Fruit fly (Drosophila melanogaster) whole organism, embryonic: ENCODE data around the gene CG10562.

ENCODE experiments used
- CG10267 ChIP-seq: fragments of 200-800 bp; sonication (Bioruptor generic); optimal IDR thresholded peaks from 2 replicates; lab custom pipeline; 2018; ENCODE audit warnings: missing biosample characterization, mild to moderate bottlenecking, missing genetic modification characterization, moderate library complexity
- CG12236 ChIP-seq: fragments of 200-800 bp; sonication (Bioruptor generic); optimal IDR thresholded peaks from 2 replicates; lab custom pipeline; 2016; ENCODE audit warnings: missing biosample characterization, missing genetic modification characterization
- CG12769 ChIP-seq: fragments of 200-800 bp; sonication (Bioruptor generic); optimal IDR thresholded peaks from 2 replicates; lab custom pipeline; 2019; ENCODE audit warnings: missing biosample characterization, mild to moderate bottlenecking, missing genetic modification characterization, moderate library complexity
- CG12942 ChIP-seq: fragments of 200-800 bp; sonication (Bioruptor generic); optimal IDR thresholded peaks from 3 replicates; lab custom pipeline; 2016; ENCODE audit warnings: missing biosample characterization, missing genetic modification characterization
- CG13287 ChIP-seq: fragments of 200-800 bp; sonication (Bioruptor generic); IDR thresholded peaks from 2 replicates; pipeline ENCODE4 v1.3.6; 2022; ENCODE audit warnings: missing biosample characterization, missing genetic modification characterization; ENCODE audit not compliant: partially characterized antibody
- CG14050 ChIP-seq: fragments of 200-800 bp; sonication (Bioruptor generic); IDR thresholded peaks from 3 replicates; pipeline ENCODE4 v1.3.6; 2022; ENCODE audit warnings: missing biosample characterization, missing genetic modification characterization
- CG14965 ChIP-seq: fragments of 200-800 bp; sonication (Bioruptor generic); optimal IDR thresholded peaks from 2 replicates; lab custom pipeline; 2016; ENCODE audit warnings: missing biosample characterization, missing genetic modification characterization, borderline replicate concordance
- CG1603 ChIP-seq: fragments of 200-800 bp; sonication (Bioruptor generic); optimal IDR thresholded peaks from 2 replicates; lab custom pipeline; 2019; ENCODE audit warnings: missing biosample characterization, mild to moderate bottlenecking, missing genetic modification characterization, moderate library complexity
- CG16779 ChIP-seq: fragments of 200-800 bp; sonication (Bioruptor generic); IDR thresholded peaks from 2 replicates; pipeline ENCODE4 v1.3.6; 2022; ENCODE audit warnings: missing biosample characterization, missing genetic modification characterization
- CG17612 ChIP-seq: fragments of 200-800 bp; sonication (Bioruptor generic); IDR thresholded peaks from 2 replicates; pipeline ENCODE4 v1.3.6; 2022; ENCODE audit warnings: missing biosample characterization, missing genetic modification characterization
- CG34376 ChIP-seq: fragments of 200-800 bp; sonication (Bioruptor generic); optimal IDR thresholded peaks from 2 replicates; lab custom pipeline; 2018; ENCODE audit warnings: missing biosample characterization, mild to moderate bottlenecking, missing genetic modification characterization
- CG4424 ChIP-seq: fragments of 200-800 bp; sonication (Bioruptor generic); optimal IDR thresholded peaks from 3 replicates; lab custom pipeline; 2016; ENCODE audit warnings: missing biosample characterization, missing genetic modification characterization
- CG6175 ChIP-seq: fragments of 200-800 bp; sonication (Bioruptor generic); IDR thresholded peaks from 3 replicates; pipeline ENCODE4 v1.3.6; 2022; ENCODE audit warnings: missing biosample characterization, missing genetic modification characterization
- CG6683 ChIP-seq: fragments of 200-800 bp; sonication (Bioruptor generic); optimal IDR thresholded peaks from 2 replicates; lab custom pipeline; 2017; ENCODE audit warnings: missing biosample characterization, mild to moderate bottlenecking, missing genetic modification characterization, missing genetic modification reagents
- CG6813 ChIP-seq: fragments of 200-800 bp; sonication (Bioruptor generic); optimal IDR thresholded peaks from 2 replicates; lab custom pipeline; 2017; ENCODE audit warnings: missing biosample characterization, missing genetic modification characterization, mild to moderate bottlenecking, moderate library complexity, missing genetic modification reagents
- CG8290 ChIP-seq, 3 experiments: fragments of 200-800 bp; sonication (Bioruptor generic); optimal IDR thresholded peaks; 2 replicates each; lab custom pipeline; 2016 to 2019; ENCODE audit warnings: missing biosample characterization in 3 of 3, missing genetic modification characterization in 3 of 3, mild to moderate bottlenecking in 2 of 3, moderate library complexity in 1 of 3
- CTCF ChIP-seq: fragments of 200-800 bp; sonication (Bioruptor generic); optimal IDR thresholded peaks from 2 replicates; lab custom pipeline; 2017; ENCODE audit warnings: missing biosample characterization, mild to moderate bottlenecking, missing genetic modification characterization, moderate library complexity
- CrebB ChIP-seq: fragments of 200-800 bp; sonication (Bioruptor generic); optimal IDR thresholded peaks from 3 replicates; lab custom pipeline; 2018; ENCODE audit warnings: missing biosample characterization, mild to moderate bottlenecking, missing genetic modification characterization
- D19B ChIP-seq: fragments of 200-800 bp; sonication (Bioruptor generic); optimal IDR thresholded peaks from 2 replicates; lab custom pipeline; 2017; ENCODE audit warnings: missing biosample characterization, mild to moderate bottlenecking, missing genetic modification characterization
- Deaf1 ChIP-seq: fragments of 200-800 bp; optimal IDR thresholded peaks from 3 replicates; lab custom pipeline; 2019; ENCODE audit warnings: missing biosample characterization, mild to moderate bottlenecking, missing genetic modification characterization, moderate library complexity
- Dip2 ChIP-seq: fragments of 200-800 bp; sonication (Bioruptor generic); IDR thresholded peaks from 2 replicates; pipeline ENCODE4 v1.3.6; 2022; ENCODE audit warnings: missing biosample characterization, missing genetic modification characterization
- Ets97D ChIP-seq: fragments of 200-800 bp; sonication (Bioruptor generic); optimal IDR thresholded peaks from 3 replicates; lab custom pipeline; 2016; ENCODE audit warnings: missing biosample characterization, missing genetic modification characterization
- HLHmδ ChIP-seq: fragments of 200-800 bp; sonication (Bioruptor generic); optimal IDR thresholded peaks from 2 replicates; lab custom pipeline; 2018; ENCODE audit warnings: missing biosample characterization, mild to moderate bottlenecking, missing genetic modification characterization, moderate library complexity
- Ptx1 ChIP-seq: fragments of 200-800 bp; sonication (Bioruptor generic); IDR thresholded peaks from 2 replicates; pipeline ENCODE4 v1.3.6; 2022; ENCODE audit warnings: missing biosample characterization, missing genetic modification characterization
- Xbp1 ChIP-seq: fragments of 200-800 bp; sonication (Bioruptor generic); optimal IDR thresholded peaks from 3 replicates; lab custom pipeline; 2016; ENCODE audit warnings: missing biosample characterization, mild to moderate bottlenecking, missing genetic modification characterization
- az2 ChIP-seq: fragments of 200-800 bp; sonication (Bioruptor generic); optimal IDR thresholded peaks from 3 replicates; lab custom pipeline; 2016; ENCODE audit warnings: missing biosample characterization, missing genetic modification characterization
- bbx ChIP-seq: fragments of 200-800 bp; sonication (Bioruptor generic); IDR thresholded peaks from 2 replicates; pipeline ENCODE4 v1.3.6; 2022; ENCODE audit warnings: missing biosample characterization, missing genetic modification characterization; ENCODE audit not compliant: partially characterized antibody
- bcd ChIP-seq: fragments of 200-800 bp; sonication (Bioruptor generic); optimal IDR thresholded peaks from 2 replicates; lab custom pipeline; 2017; ENCODE audit warnings: missing biosample characterization, mild to moderate bottlenecking, missing genetic modification characterization
- chinmo ChIP-seq: fragments of 200-800 bp; sonication (Bioruptor generic); IDR thresholded peaks from 4 replicates; pipeline ENCODE4 v1.3.6; 2022; ENCODE audit warnings: missing biosample characterization, missing genetic modification characterization; ENCODE audit not compliant: partially characterized antibody
- exex ChIP-seq: fragments of 200-800 bp; sonication (Bioruptor generic); optimal IDR thresholded peaks from 4 replicates; lab custom pipeline; 2018; ENCODE audit warnings: missing biosample characterization, mild to moderate bottlenecking, missing genetic modification characterization, moderate library complexity
- fd96Cb ChIP-seq: fragments of 200-800 bp; sonication (Bioruptor generic); optimal IDR thresholded peaks from 2 replicates; lab custom pipeline; 2018; ENCODE audit warnings: missing biosample characterization, mild to moderate bottlenecking, missing genetic modification characterization, moderate library complexity
- grn ChIP-seq: fragments of 200-800 bp; sonication (Bioruptor generic); optimal IDR thresholded peaks from 3 replicates; lab custom pipeline; 2017; ENCODE audit warnings: missing biosample characterization, missing genetic modification characterization
- gro ChIP-seq: fragments of 200-800 bp; sonication (Bioruptor generic); optimal IDR thresholded peaks from 2 replicates; lab custom pipeline; 2016; ENCODE audit warnings: missing biosample characterization, missing genetic modification characterization
- gsb ChIP-seq: fragments of 200-800 bp; sonication (Bioruptor generic); IDR thresholded peaks from 2 replicates; pipeline ENCODE4 v1.3.6; 2022; ENCODE audit warnings: missing biosample characterization, missing genetic modification characterization
- lab ChIP-seq: fragments of 200-800 bp; sonication (Bioruptor generic); optimal IDR thresholded peaks from 3 replicates; lab custom pipeline; 2017; ENCODE audit warnings: missing biosample characterization, missing genetic modification characterization, mild to moderate bottlenecking, moderate library complexity, missing genetic modification reagents
- lilli ChIP-seq: fragments of 200-800 bp; sonication (Bioruptor generic); optimal IDR thresholded peaks from 3 replicates; lab custom pipeline; 2016; ENCODE audit warnings: missing biosample characterization, missing genetic modification characterization
- lola ChIP-seq, 3 experiments: fragments of >200 bp in 2 of 3; fragments of 200-800 bp in 1 of 3; sonication (Bioruptor generic) in 1 of 3; optimal IDR thresholded peaks; 2 replicates each; lab custom pipeline; 2017 to 2019; ENCODE audit warnings: missing biosample characterization in 3 of 3, missing genetic modification characterization in 3 of 3, mild to moderate bottlenecking in 1 of 3, moderate library complexity in 1 of 3
- nerfin-1 ChIP-seq: fragments of 200-800 bp; sonication (Bioruptor generic); optimal IDR thresholded peaks from 3 replicates; lab custom pipeline; 2019; ENCODE audit warnings: missing biosample characterization, mild to moderate bottlenecking, missing genetic modification characterization, moderate library complexity
- org-1 ChIP-seq: fragments of 200-800 bp; sonication (Bioruptor generic); optimal IDR thresholded peaks from 2 replicates; lab custom pipeline; 2017; ENCODE audit warnings: missing biosample characterization, missing genetic modification characterization
- pnt ChIP-seq: fragments of 200-800 bp; sonication (Bioruptor generic); optimal IDR thresholded peaks from 3 replicates; lab custom pipeline; 2016; ENCODE audit warnings: missing biosample characterization, missing genetic modification characterization
- prd ChIP-seq, 3 experiments: fragments of >200 bp in 2 of 3; fragments of 200-800 bp in 1 of 3; sonication (Bioruptor generic) in 1 of 3; optimal IDR thresholded peaks in 2 of 3; IDR thresholded peaks in 1 of 3; 2 replicates in 2 of 3; 3 replicates in 1 of 3; pipeline versions ENCODE4 v1.3.6 to Lab custom; 2017 to 2022; ENCODE audit warnings: missing biosample characterization in 1 of 3, missing genetic modification characterization in 1 of 3
- sd ChIP-seq: fragments of 200-800 bp; sonication (Bioruptor generic); optimal IDR thresholded peaks from 3 replicates; lab custom pipeline; 2018; ENCODE audit warnings: missing biosample characterization, mild to moderate bottlenecking, missing genetic modification characterization, moderate library complexity
- sens ChIP-seq: fragments of 200-800 bp; sonication (Bioruptor generic); peaks from one replicate; lab custom pipeline; 2016; ENCODE audit warnings: missing biosample characterization, missing genetic modification characterization
- so ChIP-seq: fragments of 200-800 bp; sonication (Bioruptor generic); IDR thresholded peaks from 3 replicates; pipeline ENCODE4 v1.3.6; 2022; ENCODE audit warnings: missing biosample characterization, missing genetic modification characterization
- sug ChIP-seq: fragments of 200-800 bp; optimal IDR thresholded peaks from 2 replicates; lab custom pipeline; 2019; ENCODE audit warnings: missing biosample characterization, mild to moderate bottlenecking, missing genetic modification characterization, moderate library complexity
- tgo ChIP-seq: fragments of 200-800 bp; sonication (Bioruptor generic); IDR thresholded peaks from 3 replicates; pipeline ENCODE4 v1.3.6; 2022; ENCODE audit warnings: missing biosample characterization, missing genetic modification characterization
- ttk ChIP-seq: fragments of 200-800 bp; sonication (Bioruptor generic); IDR thresholded peaks from 2 replicates; pipeline ENCODE4 v2.1.2; 2022; ENCODE audit warnings: missing biosample characterization, missing genetic modification characterization
- vvl ChIP-seq: fragments of 200-800 bp; sonication (Bioruptor generic); IDR thresholded peaks from 2 replicates; pipeline ENCODE4 v1.3.6; 2022; ENCODE audit warnings: missing biosample characterization, missing genetic modification characterization
- z ChIP-seq: fragments of 200-800 bp; sonication (Bioruptor generic); IDR thresholded peaks from 3 replicates; pipeline ENCODE4 v1.3.6; 2022; ENCODE audit warnings: missing biosample characterization, missing genetic modification characterization

The CG10562 gene

dm6 chr3R:25316016-25316415 lies 6.5 kb downstream of the CG10562 start, which contains the start of gene CG10559 (continued):
- TF ChIP-seq CG8290 (GFP tag; optimal IDR thresholded peaks at IDR 0.05; lab: Kevin White, UChicago) (no peak), CG8290 (tag; optimal IDR thresholded peaks at IDR 0.05; lab: Kevin White, UChicago) (peak in 1 of 2 experiments; percentile 13), CG14050 (GFP tag; lab: Robert Waterston, UW) (no peak), CG1603 (tag; lab: Kevin White, UChicago) (no peak), CG14965 (GFP tag; lab: Kevin White, UChicago) (no peak), lilli (GFP tag; lab: Kevin White, UChicago) (no peak), pnt (GFP tag; lab: Kevin White, UChicago) (no peak), chinmo (GFP tag; lab: Robert Waterston, UW) (0 out of 4 replicates have a peak, but pooled peaks have one; percentile 24), bbx (GFP tag; lab: Robert Waterston, UW) (no peak)

- TF ChIP-seq so (no peak), Ptx1 (GFP tag; lab: Robert Waterston, UW) (no peak), tgo (GFP tag; lab: Robert Waterston, UW) (no peak), sug (tag; lab: Kevin White, UChicago) (peak; percentile 15), CTCF (GFP tag; lab: Kevin White, UChicago) (no peak), grn (GFP tag; lab: Kevin White, UChicago) (peak; percentile 12), D19B (GFP tag; lab: Kevin White, UChicago) (no peak), ttk (no peak), fd96Cb (tag; lab: Kevin White, UChicago) (no peak), HLHmδ (no peak), Ets97D (GFP tag; lab: Kevin White, UChicago) (no peak), az2 (GFP tag; lab: Kevin White, UChicago) (no peak), CG16779 (GFP tag; lab: Robert Waterston, UW) (no peak), CG12942 (GFP tag; lab: Kevin White, UChicago) (no peak), gro (GFP tag; lab: Kevin White, UChicago) (no peak), exex (tag; lab: Kevin White, UChicago) (peak; percentile 56), CG4424 (no peak), prd (optimal IDR thresholded peaks at IDR 0.05; lab: Kevin White, UChicago) (no peak), prd (GFP tag; IDR thresholded peaks at IDR 0.05; lab: Robert Waterston, UW) (no peak), Deaf1 (peak; percentile 51), bcd (no peak), z (GFP tag; lab: Robert Waterston, UW) (no peak), chinmo (GFP tag; lab: Robert Waterston, UW) (0 out of 4 replicates have a peak, but pooled peaks have one; percentile 57), CG6175 (GFP tag; lab: Robert Waterston, UW) (no peak), CG12236 (GFP tag; lab: Kevin White, UChicago) (no peak), CG10267 (tag; lab: Kevin White, UChicago) (no peak), lab (GFP tag; lab: Kevin White, UChicago) (peak; percentile 50), Xbp1 (GFP tag; lab: Kevin White, UChicago) (no peak), CrebB (tag; lab: Kevin White, UChicago) (no peak), Dip2 (GFP tag; lab: Robert Waterston, UW) (no peak), sens (GFP tag; lab: Kevin White, UChicago) (peak; percentile 67), org-1 (GFP tag; lab: Kevin White, UChicago) (no peak), CG6813 (GFP tag; lab: Kevin White, UChicago) (no peak), nerfin-1 (no peak), CG13287 (GFP tag; lab: Robert Waterston, UW) (no peak), CG12769 (tag; lab: Kevin White, UChicago) (peak; percentile 40), CG17612 (GFP tag; lab: Robert Waterston, UW) (no peak), CG6683 (GFP tag; lab: Kevin White, UChicago) (no peak), sd (tag; lab: Kevin White, UChicago) (peak; percentile 2), gsb (GFP tag; lab: Robert Waterston, UW) (no peak), vvl (GFP tag; lab: Robert Waterston, UW) (no peak), CG34376 (no peak), lola (GFP tag; optimal IDR thresholded peaks at IDR 0.05; lab: Kevin White, UChicago) (no peak)
These were observed 8.8 kb downstream of the CG10562 start, which contains the start of gene CG31087 for dm6 chr3R:25313771-25314170. Gene CG31087, minus strand, starts transcription at chr3R:25313833.
